Fruit fly (Drosophila melanogaster): ENCODE results near the gene CG46468.

CG46468 gene

DNA sequence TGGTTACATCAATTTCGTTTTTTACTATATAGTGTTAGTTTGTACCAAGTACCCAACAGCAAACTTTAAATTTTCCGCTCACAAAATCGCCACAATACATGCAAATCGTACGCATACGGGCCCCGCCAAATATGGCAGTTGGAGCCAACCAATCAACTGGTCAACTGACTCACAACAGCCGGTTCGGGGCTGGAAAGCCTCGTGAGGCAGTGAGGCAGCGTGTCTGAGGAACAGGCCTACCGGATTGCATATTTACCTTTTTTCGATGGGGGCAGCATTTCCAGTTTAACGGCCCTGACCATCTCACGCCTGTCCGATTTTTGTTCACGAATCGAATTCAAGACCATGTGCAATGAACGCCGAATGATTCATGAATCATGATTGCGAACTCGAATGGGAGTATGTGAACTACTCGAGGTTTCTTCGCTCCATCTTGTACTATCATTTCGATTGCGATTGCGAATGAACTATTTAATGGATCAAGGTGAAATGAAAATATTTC lies 58.7 kb downstream of the CG46468 start:
- no peak for TF ChIP-seq Dll (optimal IDR thresholded peaks at IDR 0.05)
- TF ChIP-seq EcR (GFP tag; optimal IDR thresholded peaks at IDR 0.05): no peak
- TF ChIP-seq pan (optimal IDR thresholded peaks at IDR 0.05): no peak
- TF ChIP-seq CG8478 (optimal IDR thresholded peaks at IDR 0.05): no peak
- no peak for TF ChIP-seq usp (GFP tag; optimal IDR thresholded peaks at IDR 0.05)
- TF ChIP-seq psq (optimal IDR thresholded peaks at IDR 0.05): no peak

DNA sequence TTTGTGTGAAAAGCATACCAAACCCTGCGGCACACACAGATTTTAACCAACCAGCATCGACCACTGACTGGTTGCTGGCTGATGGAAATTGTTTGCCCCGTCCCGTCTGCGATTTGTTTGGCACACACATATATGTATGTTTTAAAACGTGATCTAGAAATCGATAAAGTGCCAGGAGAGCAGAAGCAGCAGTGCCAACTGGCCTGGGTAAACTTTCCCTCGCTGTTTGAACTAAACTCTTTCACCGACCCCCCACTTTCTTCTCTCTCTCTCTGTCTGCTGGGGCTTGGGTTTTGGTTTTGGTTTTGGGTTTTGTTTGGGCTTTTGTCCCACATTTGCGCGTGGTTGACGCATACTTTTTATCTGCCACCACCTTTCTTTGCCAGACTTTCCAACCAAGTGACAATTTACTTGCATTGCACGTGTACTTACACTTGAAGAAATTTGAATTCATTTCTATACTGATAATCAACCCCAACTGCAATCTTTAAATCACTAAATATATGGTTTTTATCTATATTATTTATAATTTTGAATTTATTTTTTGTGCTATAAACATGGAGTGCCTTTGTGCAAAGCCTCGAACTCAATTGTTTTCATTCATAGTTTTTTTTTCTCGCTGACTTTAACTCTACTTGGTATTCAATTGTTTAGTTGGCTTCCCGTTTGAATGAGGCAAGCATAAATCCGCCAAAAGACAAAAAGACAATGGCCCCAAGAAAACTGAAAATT lies 59.7 kb downstream of the CG46468 start:
- TF ChIP-seq CG8478 (optimal IDR thresholded peaks at IDR 0.05) (no peak), Dll (optimal IDR thresholded peaks at IDR 0.05) (no peak), psq (optimal IDR thresholded peaks at IDR 0.05) (no peak), usp (GFP tag; optimal IDR thresholded peaks at IDR 0.05) (no peak), pan (optimal IDR thresholded peaks at IDR 0.05) (no peak), EcR (GFP tag; optimal IDR thresholded peaks at IDR 0.05) (no peak)

DNA sequence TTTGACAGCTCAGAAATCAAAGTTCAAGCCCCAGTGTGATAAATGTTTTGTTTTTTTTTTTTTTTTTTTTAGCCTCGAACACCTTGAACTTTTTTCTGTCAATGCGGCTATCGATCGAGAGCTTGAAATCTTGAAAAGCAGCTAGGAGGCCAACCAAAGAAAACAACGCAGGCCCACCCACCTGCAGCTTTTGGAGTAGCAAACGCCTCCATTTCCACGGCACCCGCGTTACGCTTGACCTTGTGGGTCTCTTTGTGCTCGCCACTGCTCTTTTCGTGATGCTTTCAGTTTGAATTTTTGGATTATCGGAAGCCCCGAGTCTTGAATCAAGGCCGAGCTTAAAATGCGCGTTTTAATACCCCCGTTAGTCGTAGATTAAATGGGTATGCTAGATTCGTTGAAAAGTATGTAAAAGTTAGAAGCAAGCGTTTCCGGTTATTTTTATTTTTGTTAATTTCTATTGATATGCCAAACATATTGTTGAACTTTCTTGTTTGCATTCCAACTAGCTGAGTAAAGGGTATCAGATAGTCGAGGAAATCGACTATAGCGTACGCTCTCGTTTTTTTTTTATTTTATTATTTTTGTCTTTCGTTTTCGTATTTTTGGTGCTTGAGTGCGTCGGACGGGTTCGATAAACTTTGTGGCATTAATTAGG lies 62.3 kb downstream of the CG46468 start:
- TF ChIP-seq EcR (GFP tag; optimal IDR thresholded peaks at IDR 0.05) (no peak), pan (optimal IDR thresholded peaks at IDR 0.05) (peak; percentile 33), Dll (optimal IDR thresholded peaks at IDR 0.05) (no peak)

DNA sequence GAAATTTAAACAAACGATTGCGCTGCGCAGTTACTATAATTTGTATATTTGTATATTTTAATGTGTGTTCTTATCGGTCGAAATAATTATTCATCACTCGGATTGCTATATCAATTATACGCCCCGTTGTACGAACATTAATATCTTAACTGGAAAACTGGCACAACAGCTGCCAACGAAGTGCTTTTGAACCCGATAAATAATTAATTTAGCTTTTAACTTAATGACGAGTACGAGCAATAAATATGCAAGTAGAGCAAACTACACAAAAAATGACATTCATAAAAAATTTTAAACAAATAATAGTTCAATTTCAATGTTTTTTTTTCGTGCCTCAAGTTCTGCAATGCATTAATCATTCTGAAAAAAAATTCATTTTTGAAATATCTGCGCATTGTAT lies 64.8 kb downstream of the CG46468 start:
- no peak for TF ChIP-seq psq (optimal IDR thresholded peaks at IDR 0.05)
- TF ChIP-seq CG8478 (optimal IDR thresholded peaks at IDR 0.05): no peak
- no peak for TF ChIP-seq pan (optimal IDR thresholded peaks at IDR 0.05)
- no peak for TF ChIP-seq Dll (optimal IDR thresholded peaks at IDR 0.05)
- TF ChIP-seq usp (GFP tag; optimal IDR thresholded peaks at IDR 0.05): no peak
- no peak for TF ChIP-seq EcR (GFP tag; optimal IDR thresholded peaks at IDR 0.05)

DNA sequence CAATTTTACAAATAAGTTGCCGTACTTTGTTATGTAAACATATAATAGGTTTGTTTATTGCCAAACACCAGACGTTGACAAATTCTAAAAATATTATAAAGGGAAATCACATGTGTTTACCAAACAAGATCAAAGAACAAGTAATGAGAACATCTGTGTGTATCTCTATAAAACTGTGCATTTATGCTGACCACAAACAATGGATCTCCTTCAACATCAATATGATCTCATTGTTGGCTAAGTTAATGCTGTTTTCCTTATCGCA lies 66.3 kb downstream of the CG46468 start:
- no peak for TF ChIP-seq usp (GFP tag; optimal IDR thresholded peaks at IDR 0.05)
- no peak for TF ChIP-seq Dll (optimal IDR thresholded peaks at IDR 0.05)
- no peak for TF ChIP-seq psq (optimal IDR thresholded peaks at IDR 0.05)
